Fruit fly (Drosophila melanogaster) whole organism, embryonic: ENCODE results near the gene CG15347.

Experiments used
- Bgb ChIP-seq: fragments of 200-800 bp; sonication (Bioruptor generic); IDR thresholded peaks from 2 replicates; pipeline ENCODE4 v1.3.6; 2022; ENCODE audit warnings: missing biosample characterization, missing genetic modification characterization; ENCODE audit not compliant: partially characterized antibody
- BtbVII ChIP-seq: fragments of 200-800 bp; sonication (Bioruptor generic); optimal IDR thresholded peaks from 3 replicates; lab custom pipeline; 2017; ENCODE audit warnings: missing biosample characterization, mild to moderate bottlenecking, missing genetic modification characterization
- CG10147 ChIP-seq: fragments of 200-800 bp; sonication (Bioruptor generic); optimal IDR thresholded peaks from 2 replicates; lab custom pipeline; 2019; ENCODE audit warnings: missing biosample characterization, mild to moderate bottlenecking, missing genetic modification characterization, moderate library complexity
- CG1024 ChIP-seq: fragments of 200-800 bp; sonication (Bioruptor generic); IDR thresholded peaks from 2 replicates; pipeline ENCODE4 v1.3.6; 2022; ENCODE audit warnings: missing biosample characterization, missing genetic modification characterization
- CG11696 ChIP-seq: fragments of 200-800 bp; sonication (Bioruptor generic); IDR thresholded peaks from 2 replicates; pipeline ENCODE4 v1.3.6; 2022; ENCODE audit warnings: missing biosample characterization, missing genetic modification characterization
- CG13775 ChIP-seq: fragments of 200-800 bp; sonication (Bioruptor generic); optimal IDR thresholded peaks from 3 replicates; lab custom pipeline; 2017; ENCODE audit warnings: missing biosample characterization, mild to moderate bottlenecking, missing genetic modification characterization
- CG14014 ChIP-seq: fragments of 200-800 bp; sonication (Bioruptor generic); IDR thresholded peaks from 2 replicates; pipeline ENCODE4 v1.3.6; 2022; ENCODE audit warnings: missing biosample characterization, missing genetic modification characterization
- CG14667 ChIP-seq: fragments of 200-800 bp; sonication (Bioruptor generic); IDR thresholded peaks from 2 replicates; pipeline ENCODE4 v1.3.6; 2022; ENCODE audit warnings: missing biosample characterization, missing genetic modification characterization
- CG17912 ChIP-seq: fragments of 200-800 bp; sonication (Bioruptor generic); optimal IDR thresholded peaks from 2 replicates; lab custom pipeline; 2018; ENCODE audit warnings: missing biosample characterization, mild to moderate bottlenecking, missing genetic modification characterization
- CG2202 ChIP-seq: fragments of 200-800 bp; sonication (Bioruptor generic); optimal IDR thresholded peaks from 2 replicates; lab custom pipeline; 2018; ENCODE audit warnings: missing biosample characterization, mild to moderate bottlenecking, missing genetic modification characterization
- CG2678 ChIP-seq: fragments of 200-800 bp; sonication (Bioruptor generic); optimal IDR thresholded peaks from 3 replicates; lab custom pipeline; 2019; ENCODE audit warnings: missing biosample characterization, mild to moderate bottlenecking, missing genetic modification characterization, moderate library complexity
- CG30403 ChIP-seq: fragments of 200-800 bp; sonication (Bioruptor generic); optimal IDR thresholded peaks from 3 replicates; lab custom pipeline; 2016; ENCODE audit warnings: missing biosample characterization, missing genetic modification characterization
- CG6683 ChIP-seq: fragments of 200-800 bp; sonication (Bioruptor generic); optimal IDR thresholded peaks from 2 replicates; lab custom pipeline; 2017; ENCODE audit warnings: missing biosample characterization, mild to moderate bottlenecking, missing genetic modification characterization, missing genetic modification reagents
- CG6854 ChIP-seq: fragments of 200-800 bp; sonication (Bioruptor generic); optimal IDR thresholded peaks from 3 replicates; lab custom pipeline; 2017; ENCODE audit warnings: missing biosample characterization, mild to moderate bottlenecking, missing genetic modification characterization
- CG7839 ChIP-seq: fragments of 200-800 bp; sonication (Bioruptor generic); optimal IDR thresholded peaks from 3 replicates; lab custom pipeline; 2018; ENCODE audit warnings: missing biosample characterization, mild to moderate bottlenecking, missing genetic modification characterization, moderate library complexity
- CG9437 ChIP-seq: fragments of 200-800 bp; sonication (Bioruptor generic); optimal IDR thresholded peaks from 2 replicates; lab custom pipeline; 2018; ENCODE audit warnings: missing biosample characterization, mild to moderate bottlenecking, missing genetic modification characterization
- CTCF ChIP-seq: fragments of 200-800 bp; sonication (Bioruptor generic); optimal IDR thresholded peaks from 2 replicates; lab custom pipeline; 2017; ENCODE audit warnings: missing biosample characterization, mild to moderate bottlenecking, missing genetic modification characterization, moderate library complexity
- CkIIα-i1 ChIP-seq: fragments of 200-800 bp; sonication (Bioruptor generic); IDR thresholded peaks from 2 replicates; pipeline ENCODE4 v1.3.6; 2022; ENCODE audit warnings: missing biosample characterization, missing genetic modification characterization
- Dp ChIP-seq: fragments of 200-800 bp; sonication (Bioruptor generic); optimal IDR thresholded peaks from 2 replicates; lab custom pipeline; 2018; ENCODE audit warnings: missing biosample characterization, mild to moderate bottlenecking, missing genetic modification characterization, moderate library complexity
- HLHmδ ChIP-seq: fragments of 200-800 bp; sonication (Bioruptor generic); optimal IDR thresholded peaks from 2 replicates; lab custom pipeline; 2018; ENCODE audit warnings: missing biosample characterization, mild to moderate bottlenecking, missing genetic modification characterization, moderate library complexity
- Jarid2 ChIP-seq: fragments of 200-800 bp; sonication (Bioruptor generic); optimal IDR thresholded peaks from 3 replicates; lab custom pipeline; 2017; ENCODE audit warnings: mild to moderate bottlenecking, missing biosample characterization, missing genetic modification reagents, missing genetic modification characterization
- Lim3 ChIP-seq: fragments of 200-800 bp; sonication (Bioruptor generic); IDR thresholded peaks from 2 replicates; pipeline ENCODE4 v1.3.6; 2022; ENCODE audit warnings: missing biosample characterization, missing genetic modification characterization
- Max ChIP-seq: fragments of 200-800 bp; sonication (Bioruptor generic); optimal IDR thresholded peaks from 2 replicates; lab custom pipeline; 2016; ENCODE audit warnings: missing biosample characterization, mild to moderate bottlenecking, missing genetic modification characterization
- Mrtf ChIP-seq: fragments of 200-800 bp; sonication (Bioruptor generic); IDR thresholded peaks from 3 replicates; pipeline ENCODE4 v1.3.6; 2022; ENCODE audit warnings: missing biosample characterization, missing genetic modification characterization
- Myb ChIP-seq: fragments of 200-800 bp; sonication (Bioruptor generic); optimal IDR thresholded peaks from 2 replicates; lab custom pipeline; 2016; ENCODE audit warnings: missing biosample characterization, missing genetic modification characterization
- NfI ChIP-seq: fragments of 200-800 bp; sonication (Bioruptor generic); optimal IDR thresholded peaks from 3 replicates; lab custom pipeline; 2018; ENCODE audit warnings: missing biosample characterization, mild to moderate bottlenecking, missing genetic modification characterization, moderate library complexity
- Sin3A ChIP-seq: fragments of >200 bp; optimal IDR thresholded peaks from 2 replicates; lab custom pipeline; 2018
- Sox102F ChIP-seq: fragments of 200-800 bp; sonication (Bioruptor generic); optimal IDR thresholded peaks from 2 replicates; lab custom pipeline; 2018; ENCODE audit warnings: missing biosample characterization, mild to moderate bottlenecking, missing genetic modification characterization, moderate library complexity
- Spps ChIP-seq: fragments of 200-800 bp; sonication (Bioruptor generic); optimal IDR thresholded peaks from 2 replicates; lab custom pipeline; 2018; ENCODE audit warnings: missing biosample characterization, mild to moderate bottlenecking, missing genetic modification characterization
- Taf1 ChIP-seq: fragments of 200-800 bp; sonication (Bioruptor generic); IDR thresholded peaks from 2 replicates; pipeline ENCODE4 v1.3.6; 2022; ENCODE audit warnings: missing biosample characterization, missing genetic modification characterization
- Usf ChIP-seq: fragments of 200-800 bp; sonication (Bioruptor generic); optimal IDR thresholded peaks from 2 replicates; lab custom pipeline; 2017; ENCODE audit warnings: missing genotype, missing biosample characterization, missing genetic modification characterization
- aop ChIP-seq: fragments of 200-800 bp; sonication (Bioruptor generic); IDR thresholded peaks from 2 replicates; pipeline ENCODE4 v1.3.6; 2022; ENCODE audit warnings: missing biosample characterization, missing genetic modification characterization
- ap ChIP-seq: fragments of 200-800 bp; sonication (Bioruptor generic); IDR thresholded peaks from 2 replicates; pipeline ENCODE4 v1.3.6; 2022; ENCODE audit warnings: missing biosample characterization, missing genetic modification characterization
- az2 ChIP-seq: fragments of 200-800 bp; sonication (Bioruptor generic); optimal IDR thresholded peaks from 3 replicates; lab custom pipeline; 2016; ENCODE audit warnings: missing biosample characterization, missing genetic modification characterization
- bcd ChIP-seq: fragments of 200-800 bp; sonication (Bioruptor generic); optimal IDR thresholded peaks from 2 replicates; lab custom pipeline; 2017; ENCODE audit warnings: missing biosample characterization, mild to moderate bottlenecking, missing genetic modification characterization
- crc ChIP-seq: fragments of 200-800 bp; sonication (Bioruptor generic); optimal IDR thresholded peaks from 2 replicates; lab custom pipeline; 2016; ENCODE audit warnings: missing biosample characterization, missing genetic modification characterization
- dan ChIP-seq: fragments of 200-800 bp; sonication (Bioruptor generic); IDR thresholded peaks from 2 replicates; pipeline ENCODE4 v1.3.6; 2022; ENCODE audit warnings: missing biosample characterization, missing genetic modification characterization
- hth ChIP-seq: fragments of >200 bp; optimal IDR thresholded peaks from 2 replicates; lab custom pipeline; 2017; ENCODE audit warnings: inconsistent platforms
- mam ChIP-seq: fragments of 200-800 bp; sonication (Bioruptor generic); optimal IDR thresholded peaks from 3 replicates; lab custom pipeline; 2016; ENCODE audit warnings: missing biosample characterization, missing genetic modification characterization
- nerfin-2 ChIP-seq: fragments of 200-800 bp; sonication (Bioruptor generic); IDR thresholded peaks from 2 replicates; pipeline ENCODE4 v1.3.6; 2022; ENCODE audit warnings: missing biosample characterization, missing genetic modification characterization; ENCODE audit not compliant: partially characterized antibody
- odd ChIP-seq: fragments of 200-800 bp; sonication (Bioruptor generic); optimal IDR thresholded peaks from 2 replicates; lab custom pipeline; 2017; ENCODE audit warnings: missing biosample characterization, mild to moderate bottlenecking, missing genetic modification characterization
- pb ChIP-seq: fragments of 200-800 bp; sonication (Bioruptor generic); optimal IDR thresholded peaks from 3 replicates; lab custom pipeline; 2016; ENCODE audit warnings: missing biosample characterization, missing genetic modification characterization
- peb ChIP-seq: fragments of 200-800 bp; sonication (Bioruptor generic); IDR thresholded peaks from 2 replicates; pipeline ENCODE4 v1.3.6; 2022; ENCODE audit warnings: missing biosample characterization, missing genetic modification characterization
- psq ChIP-seq: fragments of 200-800 bp; sonication (Bioruptor generic); optimal IDR thresholded peaks from 2 replicates; lab custom pipeline; 2017; ENCODE audit warnings: missing biosample characterization, missing genetic modification characterization
- scrt ChIP-seq: fragments of 200-800 bp; sonication (Bioruptor generic); optimal IDR thresholded peaks from 2 replicates; lab custom pipeline; 2018; ENCODE audit warnings: missing biosample characterization, mild to moderate bottlenecking, missing genetic modification characterization, moderate library complexity
- sens-2 ChIP-seq: fragments of 200-800 bp; sonication (Bioruptor generic); IDR thresholded peaks from 2 replicates; pipeline ENCODE4 v1.3.6; 2022; ENCODE audit warnings: missing biosample characterization, missing genetic modification characterization
- sqz ChIP-seq: fragments of 200-800 bp; sonication (Bioruptor generic); optimal IDR thresholded peaks from 3 replicates; lab custom pipeline; 2018; ENCODE audit warnings: missing biosample characterization, mild to moderate bottlenecking, missing genetic modification characterization
- tap ChIP-seq: fragments of 200-800 bp; optimal IDR thresholded peaks from 3 replicates; lab custom pipeline; 2019; ENCODE audit warnings: missing biosample characterization, mild to moderate bottlenecking, missing genetic modification characterization, moderate library complexity
- tin ChIP-seq: fragments of 200-800 bp; sonication (Bioruptor generic); optimal IDR thresholded peaks from 3 replicates; lab custom pipeline; 2016; ENCODE audit warnings: missing biosample characterization, missing genetic modification characterization
- toy ChIP-seq: fragments of 200-800 bp; sonication (Bioruptor generic); IDR thresholded peaks from 2 replicates; pipeline ENCODE4 v1.3.6; 2022; ENCODE audit warnings: missing biosample characterization, missing genetic modification characterization
- vnd ChIP-seq: fragments of 200-800 bp; sonication (Bioruptor generic); IDR thresholded peaks from 3 replicates; pipeline ENCODE4 v1.3.6; 2022; ENCODE audit warnings: missing biosample characterization, missing genetic modification characterization; ENCODE audit not compliant: partially characterized antibody
- z ChIP-seq: fragments of 200-800 bp; sonication (Bioruptor generic); IDR thresholded peaks from 3 replicates; pipeline ENCODE4 v1.3.6; 2022; ENCODE audit warnings: missing biosample characterization, missing genetic modification characterization

Gene CG15347

dm6 chrX:8444883-8445572 lies 15.7 kb downstream of the CG15347 start (continued):
- TF ChIP-seq hth (no peak), CTCF (no peak), CG14667 (GFP tag; lab: Robert Waterston, UW) (no peak), CG14014 (GFP tag; lab: Robert Waterston, UW) (no peak), aop (GFP tag; lab: Robert Waterston, UW) (no peak), peb (no peak), sens-2 (GFP tag; lab: Robert Waterston, UW) (no peak), CG30403 (peak; percentile 36), Mrtf (GFP tag; lab: Robert Waterston, UW) (no peak), CG2678 (tag; lab: Kevin White, UChicago) (peak; percentile 75), Bgb (GFP tag; lab: Robert Waterston, UW) (no peak), CG2202 (tag; lab: Kevin White, UChicago) (no peak), CG9437 (GFP tag; lab: Kevin White, UChicago) (peak; percentile 54), Spps (tag; lab: Kevin White, UChicago) (peak; percentile 61), CG10147 (GFP tag; lab: Kevin White, UChicago) (no peak), toy (GFP tag; lab: Robert Waterston, UW) (no peak), CG13775 (GFP tag; lab: Kevin White, UChicago) (peak; percentile 45), scrt (GFP tag; lab: Kevin White, UChicago) (no peak), CG11696 (GFP tag; lab: Robert Waterston, UW) (no peak), CG6683 (GFP tag; lab: Kevin White, UChicago) (no peak), CG7839 (tag; lab: Kevin White, UChicago) (peak; percentile 73), Taf1 (GFP tag; lab: Robert Waterston, UW) (no peak), nerfin-2 (GFP tag; lab: Robert Waterston, UW) (no peak), tin (GFP tag; lab: Kevin White, UChicago) (peak; percentile 5), Myb (GFP tag; lab: Kevin White, UChicago) (no peak), Sin3A (lab: Kevin White, UChicago) (no peak), Dp (GFP tag; lab: Kevin White, UChicago) (no peak), CkIIα-i1 (GFP tag; lab: Robert Waterston, UW) (no peak), sqz (GFP tag; lab: Kevin White, UChicago) (peak; percentile 37), z (GFP tag; lab: Robert Waterston, UW) (no peak), bcd (GFP tag; lab: Kevin White, UChicago) (no peak), CG17912 (GFP tag; lab: Kevin White, UChicago) (no peak), vnd (GFP tag; lab: Robert Waterston, UW) (peak; percentile 39; the same call in 2 of the 3 replicates), HLHmδ (GFP tag; lab: Kevin White, UChicago) (no peak), Jarid2 (GFP tag; lab: Kevin White, UChicago) (no peak), psq (GFP tag; lab: Kevin White, UChicago) (no peak), tap (peak; percentile 36), Max (GFP tag; lab: Kevin White, UChicago) (no peak), dan (GFP tag; lab: Robert Waterston, UW) (no peak), mam (GFP tag; lab: Kevin White, UChicago) (no peak), Usf (GFP tag; lab: Kevin White, UChicago) (peak; percentile 11), CG1024 (GFP tag; lab: Robert Waterston, UW) (no peak), ap (0 out of 2 replicates have a peak, but pooled peaks have one; percentile 33), CG6854 (GFP tag; lab: Kevin White, UChicago) (no peak), Lim3 (GFP tag; lab: Robert Waterston, UW) (no peak), Sox102F (GFP tag; lab: Kevin White, UChicago) (peak; percentile 72), az2 (GFP tag; lab: Kevin White, UChicago) (peak; percentile 35), BtbVII (GFP tag; lab: Kevin White, UChicago) (peak; percentile 11), odd (GFP tag; lab: Kevin White, UChicago) (no peak), NfI (GFP tag; lab: Kevin White, UChicago) (no peak), crc (GFP tag; lab: Kevin White, UChicago) (no peak), pb (GFP tag; lab: Kevin White, UChicago) (no peak)
